Fruit fly (Drosophila melanogaster) whole organism, wandering third instar larva: ENCODE data around the gene SamDC.

Experiments
- Abd-B ChIP-seq: fragments of >200 bp; optimal IDR thresholded peaks from 2 replicates; lab custom pipeline; 2017; ENCODE audit warnings: missing biosample characterization, missing genetic modification characterization
- CG9705 ChIP-seq: fragments of 200-800 bp; sonication (Bioruptor generic); optimal IDR thresholded peaks from 2 replicates; lab custom pipeline; 2018; ENCODE audit warnings: missing biosample characterization, mild to moderate bottlenecking, missing genetic modification characterization
- Dfd ChIP-seq: fragments of >200 bp; optimal IDR thresholded peaks from 2 replicates; lab custom pipeline; 2017; ENCODE audit warnings: missing biosample characterization, missing genetic modification characterization
- Hr78 ChIP-seq: fragments of >200 bp; optimal IDR thresholded peaks from 2 replicates; lab custom pipeline; 2017; ENCODE audit warnings: missing biosample characterization, missing genetic modification characterization
- Hr83 ChIP-seq: fragments of 200-300 bp; sonication (Bioruptor generic); optimal IDR thresholded peaks from 2 replicates; lab custom pipeline; 2016; ENCODE audit warnings: missing biosample characterization, mild to moderate bottlenecking, missing genetic modification characterization, moderate library complexity; ENCODE audit not compliant: poor library complexity, severe bottlenecking
- Mio ChIP-seq: sonication (Bioruptor generic); optimal IDR thresholded peaks from 2 replicates; lab custom pipeline; 2016; ENCODE audit warnings: missing biosample characterization, missing genetic modification characterization
- Myc ChIP-seq: fragments of >200 bp; optimal IDR thresholded peaks from 2 replicates; lab custom pipeline; 2017
- N ChIP-seq: fragments of >200 bp; optimal IDR thresholded peaks from 2 replicates; lab custom pipeline; 2018; ENCODE audit warnings: missing biosample characterization, missing external identifiers, missing genetic modification characterization
- Sp1 ChIP-seq: fragments of 200-800 bp; sonication (Bioruptor generic); optimal IDR thresholded peaks from 3 replicates; lab custom pipeline; 2019; ENCODE audit warnings: missing biosample characterization, mild to moderate bottlenecking, missing genetic modification characterization, moderate library complexity
- dl ChIP-seq, 2 experiments: fragments of 175-275, 200-275 bp in 1 of 2; fragments of 200-275 bp in 1 of 2; sonication (Bioruptor generic); optimal IDR thresholded peaks; lab custom pipeline; 2018; ENCODE audit warnings: mild to moderate bottlenecking in 2 of 2, missing biosample characterization in 2 of 2, missing genetic modification characterization in 2 of 2, moderate library complexity in 2 of 2; ENCODE audit not compliant: partially characterized antibody in 2 of 2, insufficient read depth in 1 of 2
- ey ChIP-seq: fragments of 200-800 bp; sonication (Bioruptor generic); optimal IDR thresholded peaks from 2 replicates; lab custom pipeline; 2016; ENCODE audit warnings: missing biosample characterization, missing genetic modification characterization
- fru ChIP-seq: fragments of 200-800 bp; sonication (Bioruptor generic); optimal IDR thresholded peaks from 3 replicates; lab custom pipeline; 2016; ENCODE audit warnings: missing biosample characterization, mild to moderate bottlenecking, missing genetic modification characterization
- tai ChIP-seq: sonication (Bioruptor generic); optimal IDR thresholded peaks from 2 replicates; lab custom pipeline; 2016; ENCODE audit warnings: missing biosample characterization, missing genetic modification characterization
- usp ChIP-seq: fragments of >200 bp; optimal IDR thresholded peaks from 2 replicates; lab custom pipeline; 2017; ENCODE audit warnings: missing biosample characterization, missing genetic modification characterization

DNA sequence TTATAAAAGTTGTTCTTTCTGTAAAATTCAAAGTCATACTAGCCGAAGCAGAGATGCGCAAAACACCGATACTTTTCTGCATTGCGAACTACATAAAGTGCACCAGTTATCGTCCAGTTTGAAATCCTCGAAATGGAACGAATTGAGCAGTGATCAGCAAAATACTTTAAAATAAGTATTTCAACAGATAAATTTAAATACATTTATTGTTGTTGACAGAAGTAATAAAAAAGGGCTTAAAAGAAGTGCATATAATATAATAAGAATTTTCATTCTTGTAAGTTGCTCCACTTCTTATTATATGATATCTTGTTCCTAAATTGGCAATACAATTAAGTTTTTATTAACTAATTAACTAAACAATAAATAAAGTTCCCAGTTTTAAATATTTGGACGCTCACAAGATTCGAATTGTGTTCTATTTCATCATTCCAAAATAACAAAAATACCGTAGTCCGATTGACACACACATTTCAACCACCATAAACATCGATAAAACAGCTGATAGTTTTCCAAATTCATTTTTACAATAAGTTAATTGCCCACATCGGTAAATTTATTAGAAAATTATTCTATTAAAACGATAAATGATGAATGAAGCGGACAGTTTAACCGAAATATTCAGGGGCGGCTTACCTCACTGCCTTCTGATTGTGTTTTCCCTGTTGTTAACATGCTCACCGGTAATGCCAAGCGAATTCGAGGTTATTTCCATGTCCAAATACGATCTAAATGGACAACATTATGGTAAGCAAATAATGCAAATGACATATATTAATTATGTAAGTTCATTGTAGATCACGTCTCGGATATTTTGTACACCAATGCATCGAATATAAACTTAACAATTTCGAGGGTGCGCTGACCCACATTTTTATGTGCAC is 24.7 kb upstream of the SamDC start, which contains the start of the genes Usp14 and CG4972:
- TF ChIP-seq Dfd (GFP tag; lab: Kevin White, UChicago), result no peak
- no peak for TF ChIP-seq N (GFP tag; lab: Kevin White, UChicago)
- no peak for TF ChIP-seq Hr83 (GFP tag; lab: Kevin White, UChicago)
- no peak for TF ChIP-seq usp (GFP tag; lab: Kevin White, UChicago)
- TF ChIP-seq tai (GFP tag; lab: Kevin White, UChicago), result no peak
- no peak for TF ChIP-seq Abd-B
- TF ChIP-seq Hr78 (GFP tag; lab: Kevin White, UChicago), result no peak
- TF ChIP-seq fru, result no peak
- TF ChIP-seq Sp1 (GFP tag; lab: Kevin White, UChicago), result no peak
- TF ChIP-seq CG9705 (GFP tag; lab: Kevin White, UChicago), result no peak
- no peak for TF ChIP-seq Myc (lab: Kevin White, UChicago)
- no peak for TF ChIP-seq ey
- TF ChIP-seq dl (GFP tag; optimal IDR thresholded peaks at IDR 0.05; lab: Kevin White, UChicago; ENCODE audit: insufficient read depth in 1 of 2, partially characterized antibody in 2 of 2), result no peak
- no peak for TF ChIP-seq Mio (GFP tag; lab: Kevin White, UChicago)
